Worm (Caenorhabditis elegans) whole organism, L4 larva: ENCODE measurements around the gene unc-2.
A peak's percentile ranks its signal among the peaks of the same experiment; 100 is the strongest.

Source experiments
- F44E2.7 ChIP-seq: fragments of 200-800 bp; sonication (Bioruptor generic); IDR thresholded peaks from 2 replicates; pipeline ENCODE4 v2.1.2; 2022; ENCODE audit warnings: missing genetic modification characterization, missing compliant biosample characterization
- F49E8.2 ChIP-seq: sonication (generic microtip); optimal IDR thresholded peaks from 2 replicates; lab custom pipeline; 2016; ENCODE audit warnings: missing compliant biosample characterization, mild to moderate bottlenecking, missing genetic modification characterization, borderline replicate concordance
- ZK546.5 ChIP-seq, 2 experiments: sonication (generic microtip); optimal IDR thresholded peaks; 2 replicates each; lab custom pipeline; 2017; ENCODE audit warnings: missing biosample characterization in 2 of 2, missing genetic modification characterization in 2 of 2
- aha-1 ChIP-seq: fragments of 150-350 bp; peaks from one replicate; lab custom pipeline; 2014; ENCODE audit warnings: missing biosample characterization, missing genetic modification characterization
- aly-2 ChIP-seq: sonication (generic microtip); optimal IDR thresholded peaks from 2 replicates; lab custom pipeline; 2018; ENCODE audit warnings: missing biosample characterization, missing genetic modification characterization
- ama-1 ChIP-seq: fragments of 150-350 bp; optimal IDR thresholded peaks from 2 replicates; lab custom pipeline; 2014; ENCODE audit warnings: inconsistent platforms, mixed read lengths
- arid-1 ChIP-seq: fragments of 200-800 bp; sonication (Bioruptor generic); conservative IDR thresholded peaks from 2 replicates; pipeline ENCODE4 v1.3.6; 2022; ENCODE audit warnings: missing genetic modification reagents, missing genetic modification characterization, missing compliant biosample characterization
- attf-4 ChIP-seq: sonication (generic microtip); optimal IDR thresholded peaks from 3 replicates; lab custom pipeline; 2017; ENCODE audit warnings: missing biosample characterization, missing genetic modification characterization
- ceh-32 ChIP-seq: sonication (generic microtip); optimal IDR thresholded peaks from 2 replicates; lab custom pipeline; 2016; ENCODE audit warnings: mild to moderate bottlenecking, missing genetic modification characterization, missing compliant biosample characterization; ENCODE audit not compliant: poor library complexity
- ceh-44 ChIP-seq: fragments of 200-800 bp; sonication (Bioruptor generic); IDR thresholded peaks from 2 replicates; pipeline ENCODE4 v1.3.6; 2022; ENCODE audit warnings: missing genetic modification reagents, missing genetic modification characterization, missing compliant biosample characterization
- ceh-62 ChIP-seq: sonication (generic microtip); optimal IDR thresholded peaks from 2 replicates; lab custom pipeline; 2017; ENCODE audit warnings: missing biosample characterization, missing genetic modification characterization
- ceh-82 ChIP-seq: sonication (generic microtip); optimal IDR thresholded peaks from 2 replicates; lab custom pipeline; 2017; ENCODE audit warnings: missing biosample characterization, missing genetic modification characterization
- ces-1 ChIP-seq: fragments of 150-350 bp; sonication (generic microtip); optimal IDR thresholded peaks from 4 replicates; lab custom pipeline; 2014; ENCODE audit warnings: missing biosample characterization, missing genetic modification reagents, missing genetic modification characterization
- cey-2 ChIP-seq: sonication (generic microtip); optimal IDR thresholded peaks from 3 replicates; lab custom pipeline; 2017; ENCODE audit warnings: missing genetic modification characterization, mild to moderate bottlenecking, missing compliant biosample characterization, antibody characterized with exemption, borderline replicate concordance; ENCODE audit not compliant: insufficient read depth
- daf-16 ChIP-seq, 3 experiments: sonication (generic microtip); optimal IDR thresholded peaks; 2 replicates each; lab custom pipeline; 2016 to 2017; ENCODE audit warnings: missing genetic modification characterization in 3 of 3, missing genetic modification reagents in 3 of 3, mild to moderate bottlenecking in 2 of 3, missing compliant biosample characterization in 2 of 3, missing biosample characterization in 1 of 3, moderate library complexity in 1 of 3
- daf-8 ChIP-seq: fragments of 200-800 bp; sonication (Bioruptor generic); IDR thresholded peaks from 2 replicates; pipeline ENCODE4 v1.3.6; 2022; ENCODE audit warnings: missing genetic modification characterization, missing compliant biosample characterization
- dmd-6 ChIP-seq: fragments of 200-800 bp; sonication (Bioruptor generic); IDR thresholded peaks from 2 replicates; pipeline ENCODE4 v1.3.6; 2022; ENCODE audit warnings: missing genetic modification reagents, missing genetic modification characterization, missing compliant biosample characterization
- dmd-8 ChIP-seq: fragments of 200-800 bp; sonication (Bioruptor generic); IDR thresholded peaks from 2 replicates; pipeline ENCODE4 v1.3.6; 2022; ENCODE audit warnings: missing genetic modification characterization, missing compliant biosample characterization
- dmd-9 ChIP-seq: fragments of 200-800 bp; sonication (Bioruptor generic); IDR thresholded peaks from 2 replicates; pipeline ENCODE4 v1.3.6; 2022; ENCODE audit warnings: missing genetic modification reagents, missing genetic modification characterization, missing compliant biosample characterization
- dve-1 ChIP-seq: sonication (generic microtip); optimal IDR thresholded peaks from 2 replicates; lab custom pipeline; 2017; ENCODE audit warnings: antibody characterized with exemption, mild to moderate bottlenecking, missing genetic modification characterization, missing compliant biosample characterization; ENCODE audit not compliant: insufficient read depth
- egl-43 ChIP-seq: fragments of 200-800 bp; sonication (Bioruptor generic); IDR thresholded peaks from 2 replicates; pipeline ENCODE4 v1.3.6; 2022; ENCODE audit warnings: missing genetic modification reagents, missing genetic modification characterization, missing compliant biosample characterization
- gei-8 ChIP-seq: fragments of 200-800 bp; sonication (Bioruptor generic); optimal IDR thresholded peaks from 2 replicates; lab custom pipeline; 2018; ENCODE audit warnings: mild to moderate bottlenecking, missing genetic modification characterization, missing compliant biosample characterization
- hlh-11 ChIP-seq: fragments of 200-800 bp; sonication (Bioruptor generic); optimal IDR thresholded peaks from 2 replicates; lab custom pipeline; 2018; ENCODE audit warnings: mild to moderate bottlenecking, missing genetic modification characterization, missing compliant biosample characterization
- hlh-30 ChIP-seq: sonication (generic microtip); optimal IDR thresholded peaks from 2 replicates; lab custom pipeline; 2017; ENCODE audit warnings: antibody characterized with exemption, mild to moderate bottlenecking, missing genetic modification characterization, missing compliant biosample characterization; ENCODE audit not compliant: insufficient read depth
- hmg-1.1 ChIP-seq: fragments of 200-800 bp; sonication (Bioruptor generic); IDR thresholded peaks from 2 replicates; pipeline ENCODE4 v1.3.6; 2022; ENCODE audit warnings: missing genetic modification reagents, missing genetic modification characterization, missing compliant biosample characterization
- lin-15B ChIP-seq: fragments of 150-350 bp; sonication (generic microtip); optimal IDR thresholded peaks from 3 replicates; lab custom pipeline; 2014; ENCODE audit warnings: missing biosample characterization, missing genetic modification characterization
- lin-38 ChIP-seq: fragments of 200-800 bp; sonication (Bioruptor generic); IDR thresholded peaks from 2 replicates; pipeline ENCODE4 v1.3.6; 2022; ENCODE audit warnings: missing genetic modification reagents, missing genetic modification characterization, missing compliant biosample characterization
- lin-39 ChIP-seq: fragments of 150-350 bp; optimal IDR thresholded peaks from 2 replicates; lab custom pipeline; 2014; ENCODE audit warnings: missing biosample characterization, missing genetic modification reagents, missing genetic modification characterization
- lir-3 ChIP-seq: sonication (generic microtip); optimal IDR thresholded peaks from 2 replicates; lab custom pipeline; 2016; ENCODE audit warnings: mild to moderate bottlenecking, missing genetic modification characterization, missing compliant biosample characterization
- lsy-2 ChIP-seq, 2 experiments: fragments of 150-350 bp in 1 of 2; sonication (generic microtip) in 1 of 2; optimal IDR thresholded peaks; 2 replicates each; lab custom pipeline; 2014 to 2017; ENCODE audit warnings: missing biosample characterization in 2 of 2, missing genetic modification characterization in 2 of 2
- mep-1 ChIP-seq: fragments of 150-350 bp; sonication (generic microtip); optimal IDR thresholded peaks from 3 replicates; lab custom pipeline; 2014; ENCODE audit warnings: missing biosample characterization, missing genetic modification characterization
- mxl-2 ChIP-seq: fragments of 200-800 bp; sonication (Bioruptor generic); conservative IDR thresholded peaks from 2 replicates; pipeline ENCODE4 v1.3.6; 2022; ENCODE audit warnings: missing genetic modification reagents, missing genetic modification characterization, missing compliant biosample characterization
- mxl-3 ChIP-seq: fragments of 200-800 bp; sonication (Bioruptor generic); optimal IDR thresholded peaks from 2 replicates; lab custom pipeline; 2018; ENCODE audit warnings: mild to moderate bottlenecking, missing genetic modification characterization, missing compliant biosample characterization
- nhr-111 ChIP-seq: fragments of 200-800 bp; sonication (Bioruptor generic); optimal IDR thresholded peaks from 2 replicates; lab custom pipeline; 2018; ENCODE audit warnings: mild to moderate bottlenecking, missing genetic modification characterization, missing compliant biosample characterization
- nhr-25 ChIP-seq: sonication (generic microtip); optimal IDR thresholded peaks from 2 replicates; lab custom pipeline; 2017; ENCODE audit warnings: missing genetic modification characterization, mild to moderate bottlenecking, missing compliant biosample characterization, antibody characterized with exemption, moderate library complexity, borderline replicate concordance; ENCODE audit not compliant: insufficient read depth
- nhr-28 ChIP-seq: fragments of 150-350 bp; optimal IDR thresholded peaks from 2 replicates; lab custom pipeline; 2014; ENCODE audit warnings: missing biosample characterization, missing genetic modification characterization
- nhr-6 ChIP-seq: fragments of 150-350 bp; optimal IDR thresholded peaks from 2 replicates; lab custom pipeline; 2014; ENCODE audit warnings: missing biosample characterization, missing genetic modification characterization
- nhr-76 ChIP-seq: fragments of 150-350 bp; optimal IDR thresholded peaks from 2 replicates; lab custom pipeline; 2014; ENCODE audit warnings: missing biosample characterization, missing genetic modification characterization
- pqm-1 ChIP-seq: sonication (generic microtip); optimal IDR thresholded peaks from 2 replicates; lab custom pipeline; 2017; ENCODE audit warnings: missing biosample characterization, missing genetic modification characterization
- rbr-2 ChIP-seq: sonication (generic microtip); optimal IDR thresholded peaks from 2 replicates; lab custom pipeline; 2016; ENCODE audit warnings: missing genotype, missing genetic modification characterization, missing compliant biosample characterization
- saeg-2 ChIP-seq: fragments of 200-800 bp; sonication (Bioruptor generic); IDR thresholded peaks from 2 replicates; pipeline ENCODE4 v1.3.6; 2022; ENCODE audit warnings: missing genetic modification reagents, missing genetic modification characterization, missing compliant biosample characterization
- sdz-12 ChIP-seq: fragments of 200-800 bp; sonication (Bioruptor generic); optimal IDR thresholded peaks from 2 replicates; lab custom pipeline; 2018; ENCODE audit warnings: mild to moderate bottlenecking, missing genetic modification characterization, missing compliant biosample characterization
- set-16 ChIP-seq: fragments of 200-800 bp; sonication (Bioruptor generic); IDR thresholded peaks from 2 replicates; pipeline ENCODE4 v1.3.6; 2022; ENCODE audit warnings: missing genetic modification reagents, missing genetic modification characterization, missing compliant biosample characterization
- unc-39 ChIP-seq: sonication (generic microtip); optimal IDR thresholded peaks from 2 replicates; lab custom pipeline; 2017; ENCODE audit warnings: missing biosample characterization, missing genetic modification characterization
- unc-62 ChIP-seq, 3 experiments: fragments of 150-350 bp in 1 of 3; sonication (generic microtip); optimal IDR thresholded peaks in 2 of 3; peaks in 1 of 3; 1 replicate in 1 of 3; 2 replicates in 2 of 3; lab custom pipeline; 2014 to 2017; ENCODE audit warnings: missing biosample characterization in 3 of 3, missing genetic modification characterization in 3 of 3, missing genetic modification reagents in 3 of 3, missing genotype in 1 of 3
- zip-2 ChIP-seq: fragments of 150-350 bp; optimal IDR thresholded peaks from 2 replicates; lab custom pipeline; 2014; ENCODE audit warnings: missing biosample characterization, missing genetic modification characterization
- ztf-7 ChIP-seq: fragments of 150-350 bp; optimal IDR thresholded peaks from 2 replicates; lab custom pipeline; 2014; ENCODE audit warnings: missing biosample characterization, missing genetic modification characterization

unc-2 gene

DNA sequence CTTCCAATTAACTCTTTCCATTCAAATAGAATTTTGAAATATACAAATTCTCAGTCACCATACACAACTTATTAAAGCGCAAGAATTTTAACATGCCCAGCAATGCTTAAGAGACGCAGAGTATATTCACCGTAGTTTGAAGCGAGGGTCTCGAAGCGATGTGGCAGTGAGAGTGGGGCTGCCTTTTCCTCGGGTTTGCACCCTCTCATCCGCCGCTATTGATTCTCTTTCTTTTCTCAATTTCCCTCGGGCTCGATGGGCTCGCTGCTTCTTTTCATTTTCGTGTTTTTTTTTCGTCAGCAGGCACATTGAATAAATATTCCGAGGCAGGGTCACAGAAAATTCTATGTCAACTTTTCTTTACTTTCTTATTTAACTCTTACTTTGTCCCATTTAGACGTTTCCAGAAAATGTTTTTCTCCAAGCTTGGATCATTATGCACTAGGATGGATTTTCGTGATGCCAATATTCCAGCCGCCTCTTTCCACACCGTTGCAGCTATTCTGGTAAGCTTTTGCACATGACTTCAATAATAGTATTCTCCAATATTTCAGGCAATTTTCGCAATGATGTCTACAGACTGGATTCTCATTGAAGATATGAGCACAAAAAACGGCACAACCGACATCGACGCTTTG lies 74.6 kb downstream of the unc-2 start, which contains the start of gene T14G11.1 (continued):
- TF ChIP-seq set-16 (GFP tag; lab: Robert Waterston, UW): peak; percentile 34; the same call in 1 of the 2 replicates
- TF ChIP-seq hlh-30 (tag; lab: Kevin White, UChicago): peak; percentile 88
- TF ChIP-seq dmd-9: no peak
- no peak for TF ChIP-seq F49E8.2 (tag; lab: Kevin White, UChicago)
- TF ChIP-seq, all 104 proteins: peak for 27

DNA sequence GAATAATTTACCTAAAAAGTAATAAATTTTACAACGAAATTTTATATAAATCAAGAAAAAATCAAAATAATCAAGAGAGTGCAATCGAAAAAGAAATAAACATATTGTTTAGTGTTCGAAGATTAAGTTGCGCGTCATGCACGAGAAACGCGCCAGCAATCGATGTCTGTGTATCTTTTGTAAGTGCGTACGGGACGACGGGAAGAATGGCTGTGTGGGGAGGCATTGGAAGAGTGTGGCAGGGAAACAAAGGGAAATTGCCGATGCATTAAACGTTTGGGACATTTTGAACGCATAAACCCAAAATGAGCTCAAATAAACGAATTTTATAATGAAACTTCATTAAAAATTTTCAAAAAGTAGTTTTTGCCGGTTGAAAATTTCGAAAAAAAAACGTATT lies 76.2 kb downstream of the unc-2 start, which contains the start of gene immt-1:
immt-1 (minus strand) TSS at position 11 of the 400 bp plus-strand sequence.
- TF ChIP-seq daf-16 (GFP tag; optimal IDR thresholded peaks at IDR 0.05; lab: Kevin White, UChicago) (peak in 1 of 2 experiments; percentile 64), daf-16 (tag; optimal IDR thresholded peaks at IDR 0.05; lab: Kevin White, UChicago) (peak; percentile 90), mxl-3 (GFP tag; lab: Kevin White, UChicago) (peak; percentile 79), dve-1 (tag; lab: Kevin White, UChicago) (peak; percentile 90), hlh-11 (tag; lab: Kevin White, UChicago) (peak; percentile 86), ces-1 (GFP tag; lab: Kevin White, UChicago) (no peak), unc-39 (tag; lab: Kevin White, UChicago) (no peak), F44E2.7 (no peak), nhr-28 (peak; percentile 82), ZK546.5 (tag; optimal IDR thresholded peaks at IDR 0.05; lab: Kevin White, UChicago) (no peak), aly-2 (tag; lab: Kevin White, UChicago) (no peak), ceh-44 (no peak), mep-1 (tag; lab: Kevin White, UChicago) (peak; percentile 92), lin-15B (tag; lab: Kevin White, UChicago) (no peak), arid-1 (GFP tag; lab: Robert Waterston, UW) (no peak), rbr-2 (tag; lab: Kevin White, UChicago) (peak; percentile 80), lin-38 (no peak; the same call in 1 of the 2 replicates), egl-43 (GFP tag; lab: Robert Waterston, UW) (no peak), unc-62 (GFP tag; optimal IDR thresholded peaks at IDR 0.05 in 1 of 2; lab: Kevin White, UChicago) (peak in 1 of 2 experiments; percentile 62), unc-62 (tag; optimal IDR thresholded peaks at IDR 0.05; lab: Kevin White, UChicago) (no peak), cey-2 (tag; lab: Kevin White, UChicago) (no peak), nhr-6 (tag; lab: Kevin White, UChicago) (peak; percentile 82), hlh-30 (tag; lab: Kevin White, UChicago) (peak; percentile 65), dmd-6 (peak; percentile 68; the same call in 1 of the 2 replicates), lin-39 (no peak), dmd-9 (no peak), attf-4 (tag; lab: Kevin White, UChicago) (no peak), zip-2 (tag; lab: Kevin White, UChicago) (no peak), pqm-1 (peak; percentile 68), sdz-12 (GFP tag; lab: Kevin White, UChicago) (no peak), ztf-7 (tag; lab: Kevin White, UChicago) (peak; percentile 37), mxl-2 (GFP tag; lab: Robert Waterston, UW) (no peak), lir-3 (no peak), nhr-76 (no peak), dmd-8 (GFP tag; lab: Robert Waterston, UW) (no peak), ama-1 (lab: Kevin White, UChicago) (no peak), hmg-1.1 (GFP tag; lab: Robert Waterston, UW) (peak; percentile 85), ceh-82 (no peak), aha-1 (peak; percentile 99), gei-8 (GFP tag; lab: Kevin White, UChicago) (no peak), ceh-62 (no peak), saeg-2 (GFP tag; lab: Robert Waterston, UW) (no peak), nhr-25 (tag; lab: Kevin White, UChicago) (no peak), daf-8 (GFP tag; lab: Robert Waterston, UW) (no peak), nhr-111 (GFP tag; lab: Kevin White, UChicago) (no peak), lsy-2 (tag; optimal IDR thresholded peaks at IDR 0.05; lab: Kevin White, UChicago) (peak; percentile 51 to 94), ceh-32 (tag; lab: Kevin White, UChicago) (no peak)
